Worm (Caenorhabditis elegans) whole organism, young adult: ENCODE data around the gene Y43F8B.1.

Source experiments
- B0336.3 ChIP-seq: fragments of 200-800 bp; sonication (Bioruptor generic); IDR thresholded peaks from 2 replicates; pipeline ENCODE4 v1.3.6; 2022; ENCODE audit warnings: missing genetic modification characterization, missing compliant biosample characterization
- F22D6.2 ChIP-seq: sonication (generic microtip); optimal IDR thresholded peaks from 2 replicates; lab custom pipeline; 2016; ENCODE audit warnings: mild to moderate bottlenecking, missing genetic modification characterization, missing compliant biosample characterization
- F52B5.7 ChIP-seq: sonication (generic microtip); optimal IDR thresholded peaks from 2 replicates; lab custom pipeline; 2016; ENCODE audit warnings: mild to moderate bottlenecking, missing genetic modification characterization, missing compliant biosample characterization
- F55B11.4 ChIP-seq: sonication (generic microtip); optimal IDR thresholded peaks from 2 replicates; lab custom pipeline; 2016; ENCODE audit warnings: missing compliant biosample characterization, missing genetic modification characterization, borderline replicate concordance; ENCODE audit not compliant: insufficient read depth
- K11D2.4 ChIP-seq: fragments of 200-800 bp; sonication (Bioruptor generic); IDR thresholded peaks from 2 replicates; pipeline ENCODE4 v1.3.6; 2022; ENCODE audit warnings: missing genetic modification reagents, missing genetic modification characterization, missing compliant biosample characterization
- T07F8.4 ChIP-seq: sonication (generic microtip); optimal IDR thresholded peaks from 2 replicates; lab custom pipeline; 2016; ENCODE audit warnings: mild to moderate bottlenecking, missing genetic modification characterization, moderate library complexity, missing compliant biosample characterization
- Y67H2A.10 ChIP-seq: fragments of 200-800 bp; sonication (Bioruptor generic); conservative IDR thresholded peaks from 2 replicates; pipeline ENCODE4 v1.3.6; 2022; ENCODE audit warnings: missing genetic modification reagents, missing genetic modification characterization, missing compliant biosample characterization
- ZK185.1 ChIP-seq: sonication (generic microtip); optimal IDR thresholded peaks from 2 replicates; lab custom pipeline; 2016; ENCODE audit warnings: mild to moderate bottlenecking, missing genetic modification characterization, missing compliant biosample characterization; ENCODE audit not compliant: poor library complexity, severe bottlenecking
- aptf-2 ChIP-seq: fragments of 200-800 bp; sonication (Bioruptor generic); conservative IDR thresholded peaks from 2 replicates; pipeline ENCODE4 v1.3.6; 2022; ENCODE audit warnings: missing genetic modification reagents, missing genetic modification characterization, missing compliant biosample characterization
- athp-1 ChIP-seq: sonication (generic microtip); optimal IDR thresholded peaks from 2 replicates; lab custom pipeline; 2017; ENCODE audit warnings: mild to moderate bottlenecking, missing genetic modification characterization, missing compliant biosample characterization
- attf-3 ChIP-seq: fragments of 200-800 bp; sonication (Bioruptor generic); conservative IDR thresholded peaks from 2 replicates; pipeline ENCODE4 v1.3.6; 2022; ENCODE audit warnings: missing genetic modification reagents, missing genetic modification characterization, missing compliant biosample characterization
- attf-6 ChIP-seq: fragments of 200-800 bp; sonication (Bioruptor generic); IDR thresholded peaks from 2 replicates; pipeline ENCODE4 v1.3.6; 2022; ENCODE audit warnings: missing genetic modification reagents, missing genetic modification characterization, missing compliant biosample characterization
- cebp-1 ChIP-seq, 2 experiments: fragments of 200-800 bp in 1 of 2; sonication (Bioruptor generic) in 1 of 2; sonication (generic microtip) in 1 of 2; IDR thresholded peaks in 1 of 2; optimal IDR thresholded peaks in 1 of 2; 2 replicates each; pipeline versions ENCODE4 v1.3.6 to Lab custom; 2017 to 2022; ENCODE audit warnings: missing compliant biosample characterization in 2 of 2, missing genetic modification characterization in 2 of 2, mild to moderate bottlenecking in 1 of 2, missing genetic modification reagents in 1 of 2, moderate library complexity in 1 of 2
- ceh-27 ChIP-seq: fragments of 200-800 bp; sonication (Bioruptor generic); optimal IDR thresholded peaks from 2 replicates; lab custom pipeline; 2018; ENCODE audit warnings: mild to moderate bottlenecking, missing genetic modification characterization, moderate library complexity, missing compliant biosample characterization
- ceh-40 ChIP-seq: fragments of 200-800 bp; sonication (Bioruptor generic); IDR thresholded peaks from 2 replicates; pipeline ENCODE4 v1.3.6; 2022; ENCODE audit warnings: missing genetic modification characterization, missing compliant biosample characterization
- ceh-79 ChIP-seq: sonication (generic microtip); optimal IDR thresholded peaks from 2 replicates; lab custom pipeline; 2017; ENCODE audit warnings: mild to moderate bottlenecking, missing genetic modification characterization, missing compliant biosample characterization
- ceh-91 ChIP-seq: fragments of 200-800 bp; sonication (Bioruptor generic); IDR thresholded peaks from 2 replicates; pipeline ENCODE4 v1.3.6; 2022; ENCODE audit warnings: missing genetic modification reagents, missing genetic modification characterization, missing compliant biosample characterization
- dpff-1 ChIP-seq: sonication (generic microtip); optimal IDR thresholded peaks from 2 replicates; lab custom pipeline; 2017; ENCODE audit warnings: mild to moderate bottlenecking, missing genetic modification characterization, missing compliant biosample characterization
- egrh-3 ChIP-seq: fragments of 200-800 bp; sonication (Bioruptor generic); IDR thresholded peaks from 2 replicates; pipeline ENCODE4 v1.3.6; 2022; ENCODE audit warnings: missing genetic modification reagents, missing genetic modification characterization, missing compliant biosample characterization
- ekl-4 ChIP-seq: fragments of 200-800 bp; sonication (Bioruptor generic); IDR thresholded peaks from 2 replicates; pipeline ENCODE4 v1.3.6; 2022; ENCODE audit warnings: missing genetic modification reagents, missing genetic modification characterization, missing compliant biosample characterization
- him-1 ChIP-seq: sonication (generic microtip); optimal IDR thresholded peaks from 2 replicates; lab custom pipeline; 2016; ENCODE audit warnings: missing genotype, missing genetic modification reagents, missing genetic modification characterization, missing compliant biosample characterization
- hmg-1.2 ChIP-seq: fragments of 200-800 bp; sonication (Bioruptor generic); IDR thresholded peaks from 2 replicates; pipeline ENCODE4 v1.3.6; 2022; ENCODE audit warnings: missing genetic modification reagents, missing genetic modification characterization, missing compliant biosample characterization
- hrde-1 ChIP-seq: sonication (generic microtip); optimal IDR thresholded peaks from 2 replicates; lab custom pipeline; 2016; ENCODE audit warnings: missing genetic modification characterization, mild to moderate bottlenecking, missing compliant biosample characterization, moderate library complexity, missing genotype, missing genetic modification reagents, borderline replicate concordance
- let-526 ChIP-seq: fragments of 200-800 bp; sonication (Bioruptor generic); IDR thresholded peaks from 2 replicates; pipeline ENCODE4 v1.3.6; 2022; ENCODE audit warnings: missing genetic modification reagents, missing genetic modification characterization, missing compliant biosample characterization
- let-607 ChIP-seq, 2 experiments: fragments of 200-800 bp in 1 of 2; sonication (Bioruptor generic) in 1 of 2; sonication (generic microtip) in 1 of 2; optimal IDR thresholded peaks; 2 replicates each; lab custom pipeline; 2016 to 2018; ENCODE audit warnings: mild to moderate bottlenecking in 2 of 2, missing compliant biosample characterization in 2 of 2, missing genetic modification characterization in 2 of 2, moderate library complexity in 2 of 2, missing genotype in 1 of 2
- lsl-1 ChIP-seq: fragments of 200-800 bp; sonication (Bioruptor generic); optimal IDR thresholded peaks from 2 replicates; lab custom pipeline; 2018; ENCODE audit warnings: mild to moderate bottlenecking, missing genetic modification characterization, moderate library complexity, missing compliant biosample characterization
- lsy-27 ChIP-seq: sonication (generic microtip); optimal IDR thresholded peaks from 2 replicates; lab custom pipeline; 2017; ENCODE audit warnings: missing genetic modification characterization, mild to moderate bottlenecking, missing compliant biosample characterization, antibody characterized with exemption, missing genotype, borderline replicate concordance; ENCODE audit not compliant: insufficient read depth
- mes-4 ChIP-seq: sonication (generic microtip); optimal IDR thresholded peaks from 2 replicates; lab custom pipeline; 2016; ENCODE audit warnings: missing genotype, missing genetic modification characterization, missing compliant biosample characterization
- nfya-1 ChIP-seq: sonication (generic microtip); optimal IDR thresholded peaks from 2 replicates; lab custom pipeline; 2017; ENCODE audit warnings: antibody characterized with exemption, missing compliant biosample characterization, missing genetic modification characterization, borderline replicate concordance; ENCODE audit not compliant: insufficient read depth
- nhr-179 ChIP-seq: sonication (generic microtip); optimal IDR thresholded peaks from 2 replicates; lab custom pipeline; 2016; ENCODE audit warnings: mild to moderate bottlenecking, missing genetic modification characterization, missing compliant biosample characterization
- nhr-27 ChIP-seq: fragments of 200-800 bp; sonication (Bioruptor generic); optimal IDR thresholded peaks from 2 replicates; lab custom pipeline; 2018; ENCODE audit warnings: mild to moderate bottlenecking, missing genetic modification characterization, moderate library complexity, missing compliant biosample characterization
- nhr-80 ChIP-seq: sonication (generic microtip); optimal IDR thresholded peaks from 2 replicates; lab custom pipeline; 2016; ENCODE audit warnings: missing genetic modification characterization, missing compliant biosample characterization
- pha-4 ChIP-seq: fragments of 150-350 bp; sonication (generic microtip); optimal IDR thresholded peaks from 2 replicates; lab custom pipeline; 2014; ENCODE audit warnings: missing biosample characterization, missing genetic modification reagents, missing genetic modification characterization
- rec-8 ChIP-seq, 2 experiments: sonication (generic microtip); optimal IDR thresholded peaks; 2 replicates each; lab custom pipeline; 2016; ENCODE audit warnings: mild to moderate bottlenecking in 2 of 2, missing genetic modification characterization in 2 of 2, missing genetic modification reagents in 2 of 2, missing genotype in 2 of 2, missing biosample characterization in 1 of 2, missing compliant biosample characterization in 1 of 2, moderate library complexity in 1 of 2
- sdz-38 ChIP-seq: sonication (generic microtip); optimal IDR thresholded peaks from 2 replicates; lab custom pipeline; 2016; ENCODE audit warnings: missing genotype, missing genetic modification characterization, missing compliant biosample characterization
- snpc-1.1 ChIP-seq: sonication (generic microtip); optimal IDR thresholded peaks from 2 replicates; lab custom pipeline; 2017; ENCODE audit warnings: missing genetic modification characterization, mild to moderate bottlenecking, missing compliant biosample characterization, antibody characterized with exemption, moderate library complexity, missing genotype, missing genetic modification reagents; ENCODE audit not compliant: insufficient read depth
- snpc-3.4 ChIP-seq: sonication (generic microtip); optimal IDR thresholded peaks from 2 replicates; lab custom pipeline; 2017; ENCODE audit warnings: missing genetic modification characterization, mild to moderate bottlenecking, missing compliant biosample characterization, antibody characterized with exemption, moderate library complexity, missing genotype, missing genetic modification reagents
- snpc-4 ChIP-seq, 5 experiments: fragments of 150-350 bp in 1 of 5; sonication (generic microtip) in 4 of 5; optimal IDR thresholded peaks; 2 replicates each; lab custom pipeline; 2014 to 2018; ENCODE audit warnings: missing genetic modification characterization in 5 of 5, missing biosample characterization in 3 of 5, antibody characterized with exemption in 2 of 5, mild to moderate bottlenecking in 2 of 5, missing compliant biosample characterization in 2 of 5, missing genotype in 2 of 5, moderate library complexity in 2 of 5, missing genetic modification reagents in 1 of 5
- somi-1 ChIP-seq: fragments of 200-800 bp; sonication (Bioruptor generic); optimal IDR thresholded peaks from 2 replicates; lab custom pipeline; 2018; ENCODE audit warnings: mild to moderate bottlenecking, missing genetic modification characterization, missing compliant biosample characterization
- tbp1 ChIP-seq: fragments of 200-800 bp; sonication (Bioruptor generic); optimal IDR thresholded peaks from 2 replicates; lab custom pipeline; 2018; ENCODE audit warnings: mild to moderate bottlenecking, missing genetic modification characterization, missing compliant biosample characterization
- tbx-9 ChIP-seq: sonication (generic microtip); optimal IDR thresholded peaks from 2 replicates; lab custom pipeline; 2016; ENCODE audit warnings: borderline replicate concordance, missing genetic modification characterization, inconsistent platforms, missing compliant biosample characterization
- ztf-18 ChIP-seq: sonication (generic microtip); optimal IDR thresholded peaks from 2 replicates; lab custom pipeline; 2016; ENCODE audit warnings: missing genotype, mild to moderate bottlenecking, missing genetic modification characterization, missing compliant biosample characterization
- ztf-22 ChIP-seq: fragments of 200-800 bp; sonication (Bioruptor generic); optimal IDR thresholded peaks from 2 replicates; lab custom pipeline; 2018; ENCODE audit warnings: mild to moderate bottlenecking, missing genetic modification characterization, moderate library complexity, missing compliant biosample characterization

The Y43F8B.1 gene

ce11 chrV:19527565-19527964, 18.4 kb downstream of the Y43F8B.1 start (continued):
- TF ChIP-seq pha-4 (no peak), K11D2.4 (GFP tag; lab: Robert Waterston, UW) (peak; percentile 45; the same call in 1 of the 2 replicates), T07F8.4 (tag; lab: Kevin White, UChicago) (no peak), ekl-4 (GFP tag; lab: Robert Waterston, UW) (no peak), let-526 (GFP tag; lab: Robert Waterston, UW) (peak; percentile 42; the same call in 1 of the 2 replicates), F22D6.2 (tag; lab: Kevin White, UChicago) (peak; percentile 25), snpc-1.1 (tag; lab: Kevin White, UChicago) (no peak), hrde-1 (tag; lab: Kevin White, UChicago) (no peak), lsy-27 (tag; lab: Kevin White, UChicago) (no peak), sdz-38 (tag; lab: Kevin White, UChicago) (no peak), nhr-27 (tag; lab: Kevin White, UChicago) (no peak), nfya-1 (tag; lab: Kevin White, UChicago) (no peak), nhr-179 (no peak), ceh-27 (GFP tag; lab: Kevin White, UChicago) (no peak), him-1 (tag; lab: Kevin White, UChicago) (no peak), tbx-9 (tag; lab: Kevin White, UChicago) (no peak), let-607 (tag; optimal IDR thresholded peaks at IDR 0.05; lab: Kevin White, UChicago) (peak; percentile 74 to 81), athp-1 (tag; lab: Kevin White, UChicago) (no peak), Y67H2A.10 (no peak), B0336.3 (GFP tag; lab: Robert Waterston, UW) (peak; percentile 41; the same call in 1 of the 2 replicates), tbp1 (GFP tag; lab: Kevin White, UChicago) (peak; percentile 54), lsl-1 (GFP tag; lab: Kevin White, UChicago) (no peak), attf-6 (GFP tag; lab: Robert Waterston, UW) (no peak), snpc-3.4 (tag; lab: Kevin White, UChicago) (no peak), hmg-1.2 (GFP tag; lab: Robert Waterston, UW) (no peak), rec-8 (tag; optimal IDR thresholded peaks at IDR 0.05; lab: Kevin White, UChicago) (no peak), mes-4 (no peak)

DNA sequence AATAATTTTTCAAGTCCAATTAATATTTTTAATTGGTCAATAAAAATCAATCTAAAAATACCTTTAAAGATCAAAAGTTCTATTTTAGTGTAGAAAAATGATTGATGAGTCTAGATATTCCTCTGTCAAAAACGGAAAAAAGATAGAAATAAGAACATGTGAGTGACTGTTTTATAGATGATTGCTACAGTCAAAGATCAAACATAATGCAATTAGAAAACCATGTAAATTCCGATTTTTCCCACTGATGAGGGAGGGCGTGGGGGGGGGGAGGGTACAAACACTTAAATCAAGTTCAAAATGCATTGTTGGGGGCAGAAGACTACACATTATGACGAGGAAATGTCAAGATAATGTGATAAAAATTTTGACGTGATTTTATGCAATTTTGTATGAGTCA, 19.8 kb downstream of the Y43F8B.1 start:
- TF ChIP-seq F52B5.7 (tag; lab: Kevin White, UChicago) (no peak), attf-3 (GFP tag; lab: Robert Waterston, UW) (no peak), ztf-22 (no peak), egrh-3 (GFP tag; lab: Robert Waterston, UW) (no peak), ceh-79 (tag; lab: Kevin White, UChicago) (no peak), aptf-2 (GFP tag; lab: Robert Waterston, UW) (no peak)

- TF ChIP-seq ceh-40 (GFP tag; lab: Robert Waterston, UW) (no peak), let-607 (tag; optimal IDR thresholded peaks at IDR 0.05; lab: Kevin White, UChicago) (peak; percentile 31 to 45), hmg-1.2 (GFP tag; lab: Robert Waterston, UW) (no peak), let-526 (GFP tag; lab: Robert Waterston, UW) (no peak), pha-4 (no peak), ceh-91 (GFP tag; lab: Robert Waterston, UW) (no peak), ztf-18 (no peak), cebp-1 (GFP tag; IDR thresholded peaks at IDR 0.05; lab: Robert Waterston, UW) (no peak), cebp-1 (tag; optimal IDR thresholded peaks at IDR 0.05; lab: Kevin White, UChicago) (peak; percentile 31), somi-1 (peak; percentile 59), nhr-80 (peak; percentile 32), ekl-4 (GFP tag; lab: Robert Waterston, UW) (no peak), B0336.3 (GFP tag; lab: Robert Waterston, UW) (0 out of 2 replicates have a peak, but pooled peaks have one; percentile 27), snpc-4 (GFP tag; optimal IDR thresholded peaks at IDR 0.05; lab: Kevin White, UChicago) (no peak), snpc-4 (tag; optimal IDR thresholded peaks at IDR 0.05; lab: Kevin White, UChicago) (no peak), F55B11.4 (tag; lab: Kevin White, UChicago) (no peak), dpff-1 (no peak), ZK185.1 (no peak)
Observed at ce11 chrV:19524569-19524968, 21.4 kb downstream of the Y43F8B.1 start.
